Fruit fly (Drosophila melanogaster) whole organism, adult: ENCODE measurements around the gene CG16713.

ENCODE experiments used
- CG14711 ChIP-seq: fragments of 200-800 bp; sonication (Bioruptor generic); optimal IDR thresholded peaks from 2 replicates; lab custom pipeline; 2018; ENCODE audit warnings: missing biosample characterization, mild to moderate bottlenecking, missing genetic modification characterization, moderate library complexity
- CG1620 ChIP-seq: fragments of 200-800 bp; sonication (Bioruptor generic); optimal IDR thresholded peaks from 2 replicates; lab custom pipeline; 2016; ENCODE audit warnings: missing biosample characterization, missing genetic modification characterization
- CG7101 ChIP-seq: fragments of 200-800 bp; sonication (Bioruptor generic); optimal IDR thresholded peaks from 2 replicates; lab custom pipeline; 2018; ENCODE audit warnings: missing biosample characterization, mild to moderate bottlenecking, missing genetic modification characterization, moderate library complexity
- Clk ChIP-seq: fragments of 200-800 bp; sonication (Bioruptor generic); optimal IDR thresholded peaks from 2 replicates; lab custom pipeline; 2017; ENCODE audit warnings: missing biosample characterization, missing genetic modification characterization
- Crg-1 ChIP-seq: fragments of 200-800 bp; sonication (Bioruptor generic); optimal IDR thresholded peaks from 2 replicates; lab custom pipeline; 2016; ENCODE audit warnings: missing biosample characterization, missing genetic modification characterization
- Mnt ChIP-seq: fragments of 200-800 bp; sonication (Bioruptor generic); optimal IDR thresholded peaks from 2 replicates; lab custom pipeline; 2016; ENCODE audit warnings: missing biosample characterization, mild to moderate bottlenecking, missing genetic modification characterization
- cic ChIP-seq: fragments of 200-800 bp; sonication (Bioruptor generic); optimal IDR thresholded peaks from 2 replicates; lab custom pipeline; 2017; ENCODE audit warnings: missing biosample characterization, mild to moderate bottlenecking, missing genetic modification characterization, moderate library complexity
- cnc ChIP-seq, 2 experiments: fragments of >200 bp; optimal IDR thresholded peaks; 2 replicates each; lab custom pipeline; 2017
- kay ChIP-seq: fragments of 200-800 bp; sonication (Bioruptor generic); peaks from one replicate; lab custom pipeline; 2016; ENCODE audit warnings: missing biosample characterization, missing genetic modification characterization, borderline replicate concordance

dm6 chr2L:3698992-3699514, 3.8 kb upstream of the CG16713 start, which contains the start of the genes CG10031 and CG42464:
- TF ChIP-seq kay (GFP tag; lab: Kevin White, UChicago) (peak; percentile 84), cnc (optimal IDR thresholded peaks at IDR 0.05; lab: Kevin White, UChicago) (no peak), Clk (GFP tag; lab: Kevin White, UChicago) (no peak), CG14711 (tag; lab: Kevin White, UChicago) (no peak), CG1620 (GFP tag; lab: Kevin White, UChicago) (no peak), cic (GFP tag; lab: Kevin White, UChicago) (no peak), Crg-1 (GFP tag; lab: Kevin White, UChicago) (no peak), CG7101 (tag; lab: Kevin White, UChicago) (no peak), Mnt (GFP tag; lab: Kevin White, UChicago) (no peak)
